Worm (Caenorhabditis elegans) whole organism, L2 larva: Measurements from ENCODE around the gene sulp-8.

Experiments used
- F13H6.1 ChIP-seq: sonication (generic microtip); optimal IDR thresholded peaks from 2 replicates; lab custom pipeline; 2016; ENCODE audit warnings: missing genetic modification characterization, missing compliant biosample characterization
- lsy-2 ChIP-seq, 2 experiments: fragments of 150-350 bp in 1 of 2; sonication (generic microtip) in 1 of 2; optimal IDR thresholded peaks; 2 replicates each; lab custom pipeline; 2014 to 2017; ENCODE audit warnings: missing biosample characterization in 2 of 2, missing genetic modification characterization in 2 of 2
- mdl-1 ChIP-seq, 2 experiments: fragments of 150-350 bp in 1 of 2; sonication (generic microtip) in 1 of 2; optimal IDR thresholded peaks; 2 replicates each; lab custom pipeline; 2017; ENCODE audit warnings: missing biosample characterization in 2 of 2, missing genetic modification characterization in 2 of 2
- snpc-4 ChIP-seq: fragments of 150-350 bp; optimal IDR thresholded peaks from 2 replicates; lab custom pipeline; 2014; ENCODE audit warnings: missing biosample characterization, missing genetic modification characterization
- unc-62 ChIP-seq: fragments of 150-350 bp; optimal IDR thresholded peaks from 2 replicates; lab custom pipeline; 2014; ENCODE audit warnings: missing biosample characterization, missing genetic modification reagents, missing genetic modification characterization

- TF ChIP-seq unc-62 (GFP tag; lab: Kevin White, UChicago) (no peak), snpc-4 (tag; lab: Kevin White, UChicago) (no peak), F13H6.1 (tag; lab: Kevin White, UChicago) (no peak), lsy-2 (tag; optimal IDR thresholded peaks at IDR 0.05; lab: Kevin White, UChicago) (no peak), mdl-1 (tag; optimal IDR thresholded peaks at IDR 0.05; lab: Kevin White, UChicago) (no peak)
Observed at ce11 chrV:9666394-9666793, 7.1 kb downstream of the sulp-8 start, which contains the start of gene ZK287.1.
